Fruit fly (Drosophila melanogaster): ENCODE results near the gene Rint1.

The Rint1 gene

DNA sequence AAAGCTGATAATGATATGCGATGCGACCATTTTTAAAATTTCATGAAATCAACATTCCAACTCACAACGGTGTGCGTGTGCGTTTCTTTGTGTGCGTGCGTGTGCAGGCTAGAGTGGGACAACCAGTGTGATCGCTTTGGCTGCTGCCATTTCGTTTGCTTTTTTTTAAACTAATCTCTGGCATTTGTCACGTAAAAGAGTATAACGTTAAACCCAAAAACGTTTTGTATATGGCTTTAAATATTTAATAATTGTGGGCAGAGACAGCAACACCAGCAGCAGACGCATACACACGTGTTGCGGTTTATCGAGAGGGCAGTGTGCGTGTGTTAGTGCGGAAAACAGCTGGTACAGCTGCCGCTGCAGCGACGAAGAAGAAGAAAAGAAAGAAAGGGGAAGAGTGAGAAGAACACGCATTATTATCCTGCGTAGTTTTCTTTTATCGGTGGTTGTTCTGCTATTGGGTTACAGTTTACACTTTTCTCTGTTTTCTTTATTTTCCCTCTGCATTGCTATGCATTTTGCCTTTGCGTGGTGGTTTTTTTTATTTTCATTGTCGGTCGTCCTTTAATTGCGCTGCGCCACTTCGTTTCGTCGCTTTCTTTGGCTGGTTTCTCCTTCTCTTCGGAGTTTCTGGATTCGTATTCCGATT, 46.9 kb downstream of the Rint1 start (continued):
- TF ChIP-seq z (GFP tag; IDR thresholded peaks at IDR 0.05) = no peak
- TF ChIP-seq hkb (optimal IDR thresholded peaks at IDR 0.05) = no peak
- TF ChIP-seq hkb (GFP tag; IDR thresholded peaks at IDR 0.05) = no peak
- TF ChIP-seq Fer2 (tag; optimal IDR thresholded peaks at IDR 0.05) = no peak
- TF ChIP-seq dpn (GFP tag; optimal IDR thresholded peaks at IDR 0.05) = no peak
- no peak for TF ChIP-seq gro (GFP tag; optimal IDR thresholded peaks at IDR 0.05)
- peak; percentile 88 for TF ChIP-seq run (tag; optimal IDR thresholded peaks at IDR 0.05)
- no peak for TF ChIP-seq CG16815 (GFP tag; optimal IDR thresholded peaks at IDR 0.05)
- TF ChIP-seq CG33557 (GFP tag; optimal IDR thresholded peaks at IDR 0.05) = no peak
- peak; percentile 31 for TF ChIP-seq sqz (GFP tag; optimal IDR thresholded peaks at IDR 0.05)
- TF ChIP-seq CG8388 (GFP tag; optimal IDR thresholded peaks at IDR 0.05) = no peak
- no peak for TF ChIP-seq CG4854 (GFP tag; optimal IDR thresholded peaks at IDR 0.05)
- TF ChIP-seq CG6765 (GFP tag; optimal IDR thresholded peaks at IDR 0.05) = no peak
- TF ChIP-seq CG9437 (GFP tag; optimal IDR thresholded peaks at IDR 0.05) = peak; percentile 93
- no peak; the same call in 1 of the 2 replicates for TF ChIP-seq Adf1 (GFP tag; IDR thresholded peaks at IDR 0.05)
- TF ChIP-seq chm (GFP tag; IDR thresholded peaks at IDR 0.05) = no peak
- no peak for TF ChIP-seq Hr51 (GFP tag; optimal IDR thresholded peaks at IDR 0.05)
- no peak for TF ChIP-seq ttk (GFP tag; IDR thresholded peaks at IDR 0.05)
- no peak for TF ChIP-seq CoRest (tag; optimal IDR thresholded peaks at IDR 0.05)
- TF ChIP-seq CG4404 (GFP tag; IDR thresholded peaks at IDR 0.05) = no peak
- TF ChIP-seq knrl (GFP tag; IDR thresholded peaks at IDR 0.05; ENCODE audit: partially characterized antibody) = 0 out of 3 replicates have a peak, but pooled peaks have one; percentile 21
- TF ChIP-seq sug (tag; optimal IDR thresholded peaks at IDR 0.05) = peak; percentile 1
- TF ChIP-seq CG8765 (GFP tag; IDR thresholded peaks at IDR 0.05) = no peak
- TF ChIP-seq CG17568 (GFP tag; optimal IDR thresholded peaks at IDR 0.05) = no peak
- no peak for TF ChIP-seq CG14710 (tag; optimal IDR thresholded peaks at IDR 0.05)
- peak; percentile 37 for TF ChIP-seq CG12659 (GFP tag; optimal IDR thresholded peaks at IDR 0.05)
- TF ChIP-seq nmo (GFP tag; optimal IDR thresholded peaks at IDR 0.05) = peak; percentile 45
- no peak for TF ChIP-seq inv (GFP tag; IDR thresholded peaks at IDR 0.05; ENCODE audit: partially characterized antibody)
- TF ChIP-seq tio (GFP tag; optimal IDR thresholded peaks at IDR 0.05) = no peak
- TF ChIP-seq Dip2 (GFP tag; IDR thresholded peaks at IDR 0.05) = no peak
- no peak for TF ChIP-seq ind (GFP tag; optimal IDR thresholded peaks at IDR 0.05)
- no peak for TF ChIP-seq toy (GFP tag; IDR thresholded peaks at IDR 0.05)
- TF ChIP-seq cad (GFP tag; optimal IDR thresholded peaks at IDR 0.05) = no peak
- TF ChIP-seq Opbp (GFP tag; IDR thresholded peaks at IDR 0.05; ENCODE audit: partially characterized antibody) = 0 out of 3 replicates have a peak, but pooled peaks have one; percentile 4
- no peak for TF ChIP-seq NK7.1 (GFP tag; optimal IDR thresholded peaks at IDR 0.05)
- TF ChIP-seq Tbp (GFP tag; optimal IDR thresholded peaks at IDR 0.05) = no peak
- no peak for TF ChIP-seq CG5180 (GFP tag; optimal IDR thresholded peaks at IDR 0.05)
- no peak for TF ChIP-seq Hmx (GFP tag; optimal IDR thresholded peaks at IDR 0.05)
- TF ChIP-seq croc (GFP tag; conservative IDR thresholded peaks at IDR 0.05) = no peak
- TF ChIP-seq sr (GFP tag; IDR thresholded peaks at IDR 0.05) = no peak
- TF ChIP-seq disco-r (GFP tag; optimal IDR thresholded peaks at IDR 0.05) = no peak
- no peak for TF ChIP-seq mld (GFP tag; IDR thresholded peaks at IDR 0.05; ENCODE audit: partially characterized antibody)
- TF ChIP-seq al (GFP tag; IDR thresholded peaks at IDR 0.05) = no peak
- TF ChIP-seq Ptx1 (GFP tag; IDR thresholded peaks at IDR 0.05) = no peak
- no peak for TF ChIP-seq CG15269 (tag; optimal IDR thresholded peaks at IDR 0.05)
- TF ChIP-seq jumu (GFP tag; optimal IDR thresholded peaks at IDR 0.05) = no peak
- no peak for TF ChIP-seq Side (GFP tag; optimal IDR thresholded peaks at IDR 0.05)
- no peak for TF ChIP-seq CG4707 (GFP tag; optimal IDR thresholded peaks at IDR 0.05)
- no peak for TF ChIP-seq Mad (GFP tag; optimal IDR thresholded peaks at IDR 0.05)
- TF ChIP-seq Neu2 (GFP tag; optimal IDR thresholded peaks at IDR 0.05; ENCODE audit: borderline replicate concordance) = no peak

Data from whole organism, embryonic.